Worm (Caenorhabditis elegans) whole organism, L4 larva: ENCODE data around the gene Y39B6A.69.

Experiments
- F26F4.8 ChIP-seq: fragments of 200-800 bp; sonication (Bioruptor generic); conservative IDR thresholded peaks from 2 replicates; pipeline ENCODE4 v1.3.6; 2022; ENCODE audit warnings: missing genetic modification characterization, missing compliant biosample characterization
- Y105C5A.15 ChIP-seq: fragments of 200-800 bp; sonication (Bioruptor generic); IDR thresholded peaks from 2 replicates; pipeline ENCODE4 v1.3.6; 2022; ENCODE audit warnings: missing genetic modification characterization, missing compliant biosample characterization
- Y48G9A.11 ChIP-seq: fragments of 200-800 bp; sonication (Bioruptor generic); IDR thresholded peaks from 2 replicates; pipeline ENCODE4 v1.3.6; 2022; ENCODE audit warnings: missing genetic modification reagents, missing genetic modification characterization, missing compliant biosample characterization
- attf-4 ChIP-seq: sonication (generic microtip); optimal IDR thresholded peaks from 3 replicates; lab custom pipeline; 2017; ENCODE audit warnings: missing biosample characterization, missing genetic modification characterization
- ceh-20 ChIP-seq: fragments of 200-800 bp; sonication (Bioruptor generic); IDR thresholded peaks from 2 replicates; pipeline ENCODE4 v1.3.6; 2022; ENCODE audit warnings: missing genetic modification reagents, missing genetic modification characterization, missing compliant biosample characterization
- ceh-28 ChIP-seq: fragments of 150-350 bp; optimal IDR thresholded peaks from 2 replicates; lab custom pipeline; 2014; ENCODE audit warnings: missing biosample characterization, missing genetic modification reagents, missing genetic modification characterization
- ceh-44 ChIP-seq: fragments of 200-800 bp; sonication (Bioruptor generic); IDR thresholded peaks from 2 replicates; pipeline ENCODE4 v1.3.6; 2022; ENCODE audit warnings: missing genetic modification reagents, missing genetic modification characterization, missing compliant biosample characterization
- ceh-62 ChIP-seq: sonication (generic microtip); optimal IDR thresholded peaks from 2 replicates; lab custom pipeline; 2017; ENCODE audit warnings: missing biosample characterization, missing genetic modification characterization
- ces-1 ChIP-seq: fragments of 150-350 bp; sonication (generic microtip); optimal IDR thresholded peaks from 4 replicates; lab custom pipeline; 2014; ENCODE audit warnings: missing biosample characterization, missing genetic modification reagents, missing genetic modification characterization
- ctbp-1 ChIP-seq: fragments of 200-800 bp; sonication (Bioruptor generic); IDR thresholded peaks from 2 replicates; pipeline ENCODE4 v1.3.6; 2022; ENCODE audit warnings: missing genetic modification reagents, missing genetic modification characterization, missing compliant biosample characterization
- daf-12 ChIP-seq: fragments of 150-350 bp; optimal IDR thresholded peaks from 2 replicates; lab custom pipeline; 2014; ENCODE audit warnings: missing biosample characterization, missing genetic modification reagents, missing genetic modification characterization
- dmd-6 ChIP-seq: fragments of 200-800 bp; sonication (Bioruptor generic); IDR thresholded peaks from 2 replicates; pipeline ENCODE4 v1.3.6; 2022; ENCODE audit warnings: missing genetic modification reagents, missing genetic modification characterization, missing compliant biosample characterization
- dmd-9 ChIP-seq: fragments of 200-800 bp; sonication (Bioruptor generic); IDR thresholded peaks from 2 replicates; pipeline ENCODE4 v1.3.6; 2022; ENCODE audit warnings: missing genetic modification reagents, missing genetic modification characterization, missing compliant biosample characterization
- dpl-1 ChIP-seq: fragments of 150-350 bp; optimal IDR thresholded peaks from 2 replicates; lab custom pipeline; 2014; ENCODE audit warnings: missing biosample characterization, missing genetic modification reagents, missing genetic modification characterization
- egl-27 ChIP-seq: sonication (generic microtip); optimal IDR thresholded peaks from 3 replicates; lab custom pipeline; 2017; ENCODE audit warnings: missing biosample characterization, missing genetic modification reagents, missing genetic modification characterization
- hif-1 ChIP-seq, 2 experiments: sonication (generic microtip); optimal IDR thresholded peaks; 2 replicates each; lab custom pipeline; 2016 to 2017; ENCODE audit warnings: missing compliant biosample characterization in 2 of 2, missing genetic modification characterization in 2 of 2, missing genetic modification reagents in 2 of 2, missing genotype in 2 of 2, mild to moderate bottlenecking in 1 of 2
- hlh-30 ChIP-seq: sonication (generic microtip); optimal IDR thresholded peaks from 2 replicates; lab custom pipeline; 2017; ENCODE audit warnings: antibody characterized with exemption, mild to moderate bottlenecking, missing genetic modification characterization, missing compliant biosample characterization; ENCODE audit not compliant: insufficient read depth
- jun-1 ChIP-seq: fragments of 150-350 bp; optimal IDR thresholded peaks from 2 replicates; lab custom pipeline; 2014; ENCODE audit warnings: missing biosample characterization, missing genetic modification reagents, missing genetic modification characterization
- lin-1 ChIP-seq: fragments of 200-800 bp; sonication (Bioruptor generic); IDR thresholded peaks from 2 replicates; pipeline ENCODE4 v1.3.6; 2022; ENCODE audit warnings: missing genetic modification reagents, missing genetic modification characterization, missing compliant biosample characterization
- lin-29 ChIP-seq: fragments of 200-800 bp; sonication (Bioruptor generic); IDR thresholded peaks from 2 replicates; pipeline ENCODE4 v1.3.6; 2022; ENCODE audit warnings: missing genetic modification reagents, missing genetic modification characterization, missing compliant biosample characterization
- lin-38 ChIP-seq: fragments of 200-800 bp; sonication (Bioruptor generic); IDR thresholded peaks from 2 replicates; pipeline ENCODE4 v1.3.6; 2022; ENCODE audit warnings: missing genetic modification reagents, missing genetic modification characterization, missing compliant biosample characterization
- lin-39 ChIP-seq: fragments of 150-350 bp; optimal IDR thresholded peaks from 2 replicates; lab custom pipeline; 2014; ENCODE audit warnings: missing biosample characterization, missing genetic modification reagents, missing genetic modification characterization
- mdt-29 ChIP-seq: fragments of 200-800 bp; sonication (Bioruptor generic); IDR thresholded peaks from 2 replicates; pipeline ENCODE4 v1.3.6; 2022; ENCODE audit warnings: missing genetic modification reagents, missing genetic modification characterization, missing compliant biosample characterization
- nhr-10 ChIP-seq: fragments of 150-350 bp; optimal IDR thresholded peaks from 2 replicates; lab custom pipeline; 2014; ENCODE audit warnings: missing biosample characterization, missing genetic modification characterization
- nhr-102 ChIP-seq: sonication (generic microtip); optimal IDR thresholded peaks from 2 replicates; lab custom pipeline; 2016; ENCODE audit warnings: mild to moderate bottlenecking, missing genetic modification characterization, moderate library complexity, missing compliant biosample characterization
- nhr-111 ChIP-seq: fragments of 200-800 bp; sonication (Bioruptor generic); optimal IDR thresholded peaks from 2 replicates; lab custom pipeline; 2018; ENCODE audit warnings: mild to moderate bottlenecking, missing genetic modification characterization, missing compliant biosample characterization
- nhr-42 ChIP-seq: fragments of 200-800 bp; sonication (Bioruptor generic); IDR thresholded peaks from 2 replicates; pipeline ENCODE4 v1.3.6; 2022; ENCODE audit warnings: missing genetic modification characterization, missing compliant biosample characterization
- nhr-76 ChIP-seq: fragments of 150-350 bp; optimal IDR thresholded peaks from 2 replicates; lab custom pipeline; 2014; ENCODE audit warnings: missing biosample characterization, missing genetic modification characterization
- pha-4 ChIP-seq, 2 experiments: fragments of 150-350 bp in 1 of 2; fragments of 200-800 bp in 1 of 2; sonication (Bioruptor generic) in 1 of 2; IDR thresholded peaks in 1 of 2; optimal IDR thresholded peaks in 1 of 2; 2 replicates each; pipeline versions ENCODE4 v1.3.6 to Lab custom; 2014 to 2022; ENCODE audit warnings: missing genetic modification characterization in 2 of 2, missing genetic modification reagents in 2 of 2, missing biosample characterization in 1 of 2, missing compliant biosample characterization in 1 of 2
- set-16 ChIP-seq: fragments of 200-800 bp; sonication (Bioruptor generic); IDR thresholded peaks from 2 replicates; pipeline ENCODE4 v1.3.6; 2022; ENCODE audit warnings: missing genetic modification reagents, missing genetic modification characterization, missing compliant biosample characterization
- snpc-1.2 ChIP-seq: fragments of 200-800 bp; sonication (Bioruptor generic); IDR thresholded peaks from 2 replicates; pipeline ENCODE4 v1.3.6; 2022; ENCODE audit warnings: missing genetic modification reagents, missing genetic modification characterization, missing compliant biosample characterization
- spr-1 ChIP-seq: sonication (generic microtip); optimal IDR thresholded peaks from 2 replicates; lab custom pipeline; 2016; ENCODE audit warnings: mild to moderate bottlenecking, missing genetic modification characterization, missing compliant biosample characterization
- tag-97 ChIP-seq: fragments of 200-800 bp; sonication (Bioruptor generic); IDR thresholded peaks from 2 replicates; pipeline ENCODE4 v1.3.6; 2022; ENCODE audit warnings: missing genetic modification characterization, missing compliant biosample characterization
- unc-130 ChIP-seq: sonication (generic microtip); optimal IDR thresholded peaks from 2 replicates; lab custom pipeline; 2016; ENCODE audit warnings: missing genetic modification reagents, missing genetic modification characterization, missing compliant biosample characterization
- unc-39 ChIP-seq: sonication (generic microtip); optimal IDR thresholded peaks from 2 replicates; lab custom pipeline; 2017; ENCODE audit warnings: missing biosample characterization, missing genetic modification characterization
- unc-62 ChIP-seq, 3 experiments: fragments of 150-350 bp in 1 of 3; sonication (generic microtip); optimal IDR thresholded peaks in 2 of 3; peaks in 1 of 3; 1 replicate in 1 of 3; 2 replicates in 2 of 3; lab custom pipeline; 2014 to 2017; ENCODE audit warnings: missing biosample characterization in 3 of 3, missing genetic modification characterization in 3 of 3, missing genetic modification reagents in 3 of 3, missing genotype in 1 of 3
- zag-1 ChIP-seq: fragments of 150-350 bp; optimal IDR thresholded peaks from 2 replicates; lab custom pipeline; 2014; ENCODE audit warnings: missing biosample characterization, missing genetic modification characterization
- zfp-2 ChIP-seq: sonication (generic microtip); optimal IDR thresholded peaks from 2 replicates; lab custom pipeline; 2016; ENCODE audit warnings: mild to moderate bottlenecking, missing genetic modification characterization, missing compliant biosample characterization
- zfp-3 ChIP-seq: fragments of 200-800 bp; sonication (Bioruptor generic); conservative IDR thresholded peaks from 2 replicates; pipeline ENCODE4 v1.3.6; 2022; ENCODE audit warnings: missing genetic modification reagents, missing genetic modification characterization, missing compliant biosample characterization
- zip-11 ChIP-seq: fragments of 200-800 bp; sonication (Bioruptor generic); IDR thresholded peaks from 2 replicates; pipeline ENCODE4 v1.3.6; 2022; ENCODE audit warnings: missing genetic modification characterization, missing compliant biosample characterization
- zip-2 ChIP-seq: fragments of 150-350 bp; optimal IDR thresholded peaks from 2 replicates; lab custom pipeline; 2014; ENCODE audit warnings: missing biosample characterization, missing genetic modification characterization
- ztf-11 ChIP-seq: fragments of 150-350 bp; optimal IDR thresholded peaks from 2 replicates; lab custom pipeline; 2014; ENCODE audit warnings: missing biosample characterization, missing genetic modification characterization

The Y39B6A.69 gene

ce11 chrV:19181684-19182083, 29.5 kb upstream of the Y39B6A.69 start:
- TF ChIP-seq daf-12 (tag; lab: Kevin White, UChicago) (no peak), attf-4 (tag; lab: Kevin White, UChicago) (no peak), hif-1 (tag; optimal IDR thresholded peaks at IDR 0.05; lab: Kevin White, UChicago) (no peak), Y48G9A.11 (GFP tag; lab: Robert Waterston, UW) (no peak)

- TF ChIP-seq ceh-28, result no peak
- no peak for TF ChIP-seq nhr-42 (GFP tag; lab: Robert Waterston, UW)
- TF ChIP-seq lin-39, result no peak
- no peak for TF ChIP-seq dmd-9 (GFP tag; lab: Robert Waterston, UW)
- TF ChIP-seq hlh-30 (tag; lab: Kevin White, UChicago), result no peak
- TF ChIP-seq egl-27 (tag; lab: Kevin White, UChicago), result no peak
- TF ChIP-seq ceh-44 (GFP tag; lab: Robert Waterston, UW), result no peak
- no peak for TF ChIP-seq jun-1 (tag; lab: Kevin White, UChicago)
- TF ChIP-seq unc-39 (tag; lab: Kevin White, UChicago), result no peak
- TF ChIP-seq ceh-20 (GFP tag; lab: Robert Waterston, UW), result no peak
- no peak for TF ChIP-seq pha-4 (GFP tag; IDR thresholded peaks at IDR 0.05; lab: Robert Waterston, UW)
- no peak for TF ChIP-seq pha-4 (tag; optimal IDR thresholded peaks at IDR 0.05; lab: Kevin White, UChicago)
- TF ChIP-seq ces-1 (GFP tag; lab: Kevin White, UChicago), result no peak
- TF ChIP-seq nhr-76 (tag; lab: Kevin White, UChicago), result no peak
- TF ChIP-seq spr-1 (tag; lab: Kevin White, UChicago), result no peak
- TF ChIP-seq snpc-1.2 (GFP tag; lab: Robert Waterston, UW), result no peak
- TF ChIP-seq daf-12 (tag; lab: Kevin White, UChicago), result no peak
- TF ChIP-seq tag-97 (GFP tag; lab: Robert Waterston, UW), result no peak
- no peak for TF ChIP-seq zip-11 (GFP tag; lab: Robert Waterston, UW)
Observed at ce11 chrV:19178896-19179295, 26.7 kb upstream of the Y39B6A.69 start.

- 0 out of 2 replicates have a peak, but pooled peaks have one; percentile 11 for TF ChIP-seq set-16 (GFP tag; lab: Robert Waterston, UW)
- no peak for TF ChIP-seq lin-1
- TF ChIP-seq lin-38 (GFP tag; lab: Robert Waterston, UW), result peak; percentile 42; the same call in 1 of the 2 replicates
- no peak for TF ChIP-seq zip-2 (tag; lab: Kevin White, UChicago)
Observed at ce11 chrV:19177804-19178203, 25.6 kb upstream of the Y39B6A.69 start.

- TF ChIP-seq unc-130, result no peak
- TF ChIP-seq dpl-1 (GFP tag; lab: Kevin White, UChicago), result no peak
- no peak for TF ChIP-seq nhr-10 (tag; lab: Kevin White, UChicago)
- TF ChIP-seq ztf-11 (tag; lab: Kevin White, UChicago), result no peak
- no peak for TF ChIP-seq lin-29
- no peak for TF ChIP-seq mdt-29 (GFP tag; lab: Robert Waterston, UW)
- no peak for TF ChIP-seq unc-62 (GFP tag; optimal IDR thresholded peaks at IDR 0.05 in 1 of 2; lab: Kevin White, UChicago)
- no peak for TF ChIP-seq unc-62 (tag; optimal IDR thresholded peaks at IDR 0.05; lab: Kevin White, UChicago)
- no peak for TF ChIP-seq zfp-3 (GFP tag; lab: Robert Waterston, UW)
- no peak for TF ChIP-seq ceh-62 (tag; lab: Kevin White, UChicago)
- TF ChIP-seq Y105C5A.15 (GFP tag; lab: Robert Waterston, UW), result no peak
- no peak for TF ChIP-seq zag-1
- TF ChIP-seq zip-11 (GFP tag; lab: Robert Waterston, UW), result no peak
- TF ChIP-seq lin-39, result no peak
- TF ChIP-seq zfp-2 (tag; lab: Kevin White, UChicago), result no peak
- TF ChIP-seq nhr-102, result no peak
- no peak for TF ChIP-seq dmd-6 (GFP tag; lab: Robert Waterston, UW)
- TF ChIP-seq F26F4.8 (GFP tag; lab: Robert Waterston, UW), result no peak
- TF ChIP-seq ctbp-1 (GFP tag; lab: Robert Waterston, UW), result no peak
- TF ChIP-seq nhr-111, result no peak
- no peak for TF ChIP-seq tag-97 (GFP tag; lab: Robert Waterston, UW)
Observed at ce11 chrV:19177070-19177469, 24.8 kb upstream of the Y39B6A.69 start.
